Worm (Caenorhabditis elegans): ENCODE data around the gene rpn-2.

rpn-2 gene

ce11 chrIII:6158642-6159475 lies 40.1 kb upstream of the rpn-2 start, which contains the start of gene nfm-1 (continued):
- TF ChIP-seq nhr-25 (tag; optimal IDR thresholded peaks at IDR 0.05) (peak; percentile 48), snpc-4 (tag; optimal IDR thresholded peaks at IDR 0.05) (peak; percentile 27), nhr-28 (tag; optimal IDR thresholded peaks at IDR 0.05) (no peak), lsy-12 (tag; optimal IDR thresholded peaks at IDR 0.05) (peak; percentile 55), mdl-1 (tag; optimal IDR thresholded peaks at IDR 0.05) (no peak), tbx-2 (tag; optimal IDR thresholded peaks at IDR 0.05) (peak; percentile 20)

- no peak for TF ChIP-seq lin-39 (tag; optimal IDR thresholded peaks at IDR 0.05)
- TF ChIP-seq zag-1 (tag; optimal IDR thresholded peaks at IDR 0.05): no peak
- no peak for TF ChIP-seq ztf-11 (tag; optimal IDR thresholded peaks at IDR 0.05)
- no peak for TF ChIP-seq nhr-25 (tag; optimal IDR thresholded peaks at IDR 0.05)
- no peak for TF ChIP-seq snpc-4 (tag; optimal IDR thresholded peaks at IDR 0.05)
- TF ChIP-seq mdl-1 (tag; optimal IDR thresholded peaks at IDR 0.05): no peak
These were observed 35.6 kb upstream of the rpn-2 start for ce11 chrIII:6163381-6163780.

- TF ChIP-seq nfya-1 (tag; optimal IDR thresholded peaks at IDR 0.05; ENCODE audit: insufficient read depth) (no peak), mdl-1 (tag; optimal IDR thresholded peaks at IDR 0.05) (no peak), nhr-12 (tag; optimal IDR thresholded peaks at IDR 0.05) (no peak), nhr-43 (tag; optimal IDR thresholded peaks at IDR 0.05; ENCODE audit: poor library complexity, severe bottlenecking) (peak; percentile 9), unc-39 (tag; optimal IDR thresholded peaks at IDR 0.05) (no peak), lsy-12 (tag; optimal IDR thresholded peaks at IDR 0.05) (no peak), ztf-4 (tag; optimal IDR thresholded peaks at IDR 0.05) (peak; percentile 61), pha-4 (tag; optimal IDR thresholded peaks at IDR 0.05) (peak; percentile 17), elt-2 (tag; optimal IDR thresholded peaks at IDR 0.05) (peak; percentile 68), nhr-25 (tag; optimal IDR thresholded peaks at IDR 0.05) (peak; percentile 20), nhr-28 (tag; optimal IDR thresholded peaks at IDR 0.05) (no peak), ama-1 (optimal IDR thresholded peaks at IDR 0.05) (peak; percentile 88)
These were observed 34.6 kb upstream of the rpn-2 start, which contains the start of gene F42A10.9 for ce11 chrIII:6164253-6164971. Gene F42A10.9 (plus strand): TSS chrIII:6164573.

ce11 chrIII:6165240-6165639 lies 33.7 kb upstream of the rpn-2 start:
- no peak for TF ChIP-seq mml-1 (tag; optimal IDR thresholded peaks at IDR 0.05)
- no peak for TF ChIP-seq nhr-23 (tag; optimal IDR thresholded peaks at IDR 0.05)
- peak; percentile 73 for TF ChIP-seq ama-1 (optimal IDR thresholded peaks at IDR 0.05)
- no peak for TF ChIP-seq ztf-4 (tag; optimal IDR thresholded peaks at IDR 0.05)
- TF ChIP-seq ceh-9 (tag; optimal IDR thresholded peaks at IDR 0.05): no peak
- no peak for TF ChIP-seq ceh-28 (tag; optimal IDR thresholded peaks at IDR 0.05)

ce11 chrIII:6166634-6167033 lies 32.4 kb upstream of the rpn-2 start:
- TF ChIP-seq unc-39 (tag; optimal IDR thresholded peaks at IDR 0.05) (no peak), elt-2 (tag; optimal IDR thresholded peaks at IDR 0.05) (no peak), hmg-11 (tag; optimal IDR thresholded peaks at IDR 0.05) (no peak), elt-3 (tag; optimal IDR thresholded peaks at IDR 0.05) (no peak), nhr-43 (tag; optimal IDR thresholded peaks at IDR 0.05; ENCODE audit: poor library complexity, severe bottlenecking) (no peak), ztf-4 (tag; optimal IDR thresholded peaks at IDR 0.05) (no peak), ceh-16 (tag; optimal IDR thresholded peaks at IDR 0.05) (no peak), pha-4 (tag; optimal IDR thresholded peaks at IDR 0.05) (no peak)

- no peak for TF ChIP-seq elt-3 (tag; optimal IDR thresholded peaks at IDR 0.05)
- no peak for TF ChIP-seq hmg-11 (tag; optimal IDR thresholded peaks at IDR 0.05)
- no peak for TF ChIP-seq elt-1 (tag; optimal IDR thresholded peaks at IDR 0.05)
- peak; percentile 53 for TF ChIP-seq pha-4 (tag; optimal IDR thresholded peaks at IDR 0.05)
- TF ChIP-seq ztf-11 (tag; optimal IDR thresholded peaks at IDR 0.05): no peak
- peak; percentile 77 for TF ChIP-seq pqm-1 (tag; optimal IDR thresholded peaks at IDR 0.05)
- TF ChIP-seq ama-1 (optimal IDR thresholded peaks at IDR 0.05): peak; percentile 85
- peak; percentile 66 for TF ChIP-seq elt-2 (tag; optimal IDR thresholded peaks at IDR 0.05)
- no peak for TF ChIP-seq lin-39 (tag; optimal IDR thresholded peaks at IDR 0.05)
These were observed 30.3 kb upstream of the rpn-2 start, which contains the start of gene efk-1 for ce11 chrIII:6168497-6169227. Gene efk-1 (minus strand): TSS chrIII:6168547.

All from whole organism, L3 larva.